Fruit fly (Drosophila melanogaster): ENCODE measurements around the gene sloth1.

Gene sloth1

dm6 chrX:7011063-7011743 lies at the start of gene sloth1, which contains the start of the genes cm and sloth2:
TSS of gene sloth1 (plus strand) at chrX:7011357.
TSS of gene cm (minus strand) at chrX:7011145.
TSS of gene sloth2 (plus strand) at chrX:7011357.
- TF ChIP-seq h (optimal IDR thresholded peaks at IDR 0.05): no peak

DNA sequence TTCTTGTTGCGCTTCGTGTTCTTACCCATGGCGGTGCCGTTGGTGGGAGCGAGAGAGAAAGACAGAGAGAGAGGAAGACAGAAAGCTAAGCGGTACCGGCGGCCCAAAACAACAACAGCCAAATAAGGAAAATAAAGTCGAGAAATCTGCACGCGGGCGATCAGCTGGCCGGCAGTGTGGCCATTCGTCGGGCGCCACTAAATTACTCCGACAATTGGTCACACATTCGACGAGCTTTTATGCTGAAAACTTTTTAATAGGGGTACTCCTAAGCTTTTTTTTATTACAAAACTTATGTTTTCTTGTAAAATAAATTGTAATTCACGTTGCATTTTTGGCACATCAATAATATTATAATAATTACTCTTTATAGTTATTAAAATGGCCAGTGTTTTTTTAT lies 42.6 kb upstream of the sloth1 start, which contains the start of gene Setd3:
Gene Setd3 (minus strand): TSS at position 187 of the 400 bp plus-strand sequence.
- no peak for TF ChIP-seq h (optimal IDR thresholded peaks at IDR 0.05)
- no peak for TF ChIP-seq Sin3A (optimal IDR thresholded peaks at IDR 0.05)
- no peak for TF ChIP-seq Myc (optimal IDR thresholded peaks at IDR 0.05)
- no peak for TF ChIP-seq insv (optimal IDR thresholded peaks at IDR 0.05)
- no peak for TF ChIP-seq psq (optimal IDR thresholded peaks at IDR 0.05)
- TF ChIP-seq ttk (optimal IDR thresholded peaks at IDR 0.05): no peak

DNA sequence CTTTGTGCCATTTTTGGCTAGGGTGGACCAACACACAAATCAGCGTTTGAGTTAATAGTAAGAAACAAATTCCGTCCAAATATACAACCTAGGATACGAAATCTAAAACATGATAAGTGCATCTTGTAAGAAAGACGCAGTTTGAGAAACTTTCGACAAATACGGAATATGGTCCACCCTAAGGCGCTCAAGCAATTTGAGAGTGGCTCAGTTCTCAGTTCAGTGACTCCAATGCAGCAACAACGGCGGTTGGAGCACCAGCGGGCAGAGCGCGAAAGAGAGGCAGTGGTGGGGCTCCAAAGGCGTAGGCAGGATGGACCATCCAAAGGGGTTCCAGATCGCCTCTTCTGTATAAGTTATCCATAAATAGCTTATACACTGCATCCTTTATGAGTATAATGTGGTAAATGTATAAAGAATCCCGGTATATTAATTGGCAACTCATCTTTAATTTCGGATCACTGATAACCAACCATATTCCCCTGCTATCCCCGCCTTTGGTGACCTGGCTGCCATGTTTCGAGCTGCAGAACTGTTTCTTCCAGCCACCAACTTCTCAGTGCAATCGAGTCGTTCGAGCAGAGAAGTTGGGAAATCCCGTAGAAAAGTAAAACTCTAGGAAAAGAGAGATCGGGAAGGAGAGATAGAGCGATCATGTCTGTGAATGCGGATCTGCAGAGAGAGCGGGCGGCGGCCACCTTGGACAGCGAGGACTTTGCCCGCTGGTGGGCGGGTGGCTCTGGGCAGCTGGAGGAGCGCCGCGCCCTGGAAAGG lies 41.6 kb upstream of the sloth1 start, which contains the start of gene CG4586:
Gene CG4586 (plus strand): TSS at position 555 of the 774 bp plus-strand sequence.
- TF ChIP-seq insv (optimal IDR thresholded peaks at IDR 0.05): no peak
- no peak for TF ChIP-seq Myc (optimal IDR thresholded peaks at IDR 0.05)
- TF ChIP-seq psq (optimal IDR thresholded peaks at IDR 0.05): no peak
- TF ChIP-seq ttk (optimal IDR thresholded peaks at IDR 0.05): no peak
- no peak for TF ChIP-seq Sin3A (optimal IDR thresholded peaks at IDR 0.05)
- no peak for TF ChIP-seq h (optimal IDR thresholded peaks at IDR 0.05)

DNA sequence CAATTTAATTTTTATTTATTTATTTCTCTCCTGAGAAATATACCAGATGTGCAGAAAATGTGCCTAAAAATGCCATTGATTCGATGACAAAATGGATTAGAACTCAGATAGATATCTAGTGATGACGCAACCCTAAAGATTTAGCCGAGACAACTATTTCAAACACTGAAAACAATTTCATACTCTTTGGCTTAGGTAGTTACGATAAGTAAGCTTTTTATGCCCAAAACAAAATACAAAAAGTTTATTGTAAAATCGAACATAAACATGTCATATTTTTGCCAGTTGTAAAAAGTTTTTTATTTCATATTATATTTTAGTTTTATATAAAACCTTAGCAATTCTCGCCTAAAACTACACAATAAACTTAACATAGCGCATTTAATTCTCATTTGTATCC lies 37.8 kb upstream of the sloth1 start, which contains the start of gene CG3040:
Gene CG3040 (minus strand): TSS at position 54 of the 400 bp plus-strand sequence.
- no peak for TF ChIP-seq psq (optimal IDR thresholded peaks at IDR 0.05)
- TF ChIP-seq Myc (optimal IDR thresholded peaks at IDR 0.05): no peak
- TF ChIP-seq ttk (optimal IDR thresholded peaks at IDR 0.05): no peak
- no peak for TF ChIP-seq Sin3A (optimal IDR thresholded peaks at IDR 0.05)
- TF ChIP-seq insv (optimal IDR thresholded peaks at IDR 0.05): no peak
- no peak for TF ChIP-seq h (optimal IDR thresholded peaks at IDR 0.05)

dm6 chrX:6974221-6974620 lies 36.9 kb upstream of the sloth1 start:
- TF ChIP-seq insv (optimal IDR thresholded peaks at IDR 0.05) (no peak), Sin3A (optimal IDR thresholded peaks at IDR 0.05) (no peak), psq (optimal IDR thresholded peaks at IDR 0.05) (no peak), Myc (optimal IDR thresholded peaks at IDR 0.05) (no peak), h (optimal IDR thresholded peaks at IDR 0.05) (no peak)

- no peak for TF ChIP-seq insv (optimal IDR thresholded peaks at IDR 0.05)
- no peak for TF ChIP-seq h (optimal IDR thresholded peaks at IDR 0.05)
- no peak for TF ChIP-seq ttk (optimal IDR thresholded peaks at IDR 0.05)
- TF ChIP-seq psq (optimal IDR thresholded peaks at IDR 0.05): no peak
- no peak for TF ChIP-seq Sin3A (optimal IDR thresholded peaks at IDR 0.05)
- TF ChIP-seq Myc (optimal IDR thresholded peaks at IDR 0.05): no peak
Observed at dm6 chrX:6976364-6976763, 34.8 kb upstream of the sloth1 start.

- no peak for TF ChIP-seq ttk (optimal IDR thresholded peaks at IDR 0.05)
- TF ChIP-seq Sin3A (optimal IDR thresholded peaks at IDR 0.05): no peak
- TF ChIP-seq insv (optimal IDR thresholded peaks at IDR 0.05): no peak
Observed at dm6 chrX:6976911-6977310, 34.2 kb upstream of the sloth1 start.

DNA sequence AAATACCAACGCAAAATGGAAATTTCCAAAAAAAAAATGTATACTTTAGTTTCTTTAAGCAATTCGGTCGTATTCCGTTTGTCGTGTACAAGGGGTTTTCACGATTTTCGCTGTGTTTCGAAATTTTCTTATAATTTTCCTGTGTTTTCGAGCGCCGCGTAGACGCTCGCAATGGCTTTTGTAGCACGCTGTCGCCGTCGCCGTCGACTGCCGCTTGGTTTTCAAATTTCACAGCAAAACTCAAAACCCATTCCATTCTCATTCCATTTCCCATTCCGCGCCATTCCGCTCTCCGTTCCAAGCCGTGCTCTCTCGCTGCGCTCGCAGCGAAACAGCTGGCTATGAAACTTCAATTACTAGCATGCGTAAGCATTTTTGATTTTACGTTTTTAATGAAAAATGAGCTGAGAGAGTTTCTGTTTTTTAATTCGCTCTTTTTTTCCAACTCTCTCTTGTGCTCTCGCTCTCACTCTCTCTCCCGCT lies 29.6 kb upstream of the sloth1 start:
- no peak for TF ChIP-seq Myc (optimal IDR thresholded peaks at IDR 0.05)
- no peak for TF ChIP-seq ttk (optimal IDR thresholded peaks at IDR 0.05)
- no peak for TF ChIP-seq insv (optimal IDR thresholded peaks at IDR 0.05)
- TF ChIP-seq psq (optimal IDR thresholded peaks at IDR 0.05): no peak
- TF ChIP-seq Sin3A (optimal IDR thresholded peaks at IDR 0.05): no peak
- TF ChIP-seq h (optimal IDR thresholded peaks at IDR 0.05): no peak

DNA sequence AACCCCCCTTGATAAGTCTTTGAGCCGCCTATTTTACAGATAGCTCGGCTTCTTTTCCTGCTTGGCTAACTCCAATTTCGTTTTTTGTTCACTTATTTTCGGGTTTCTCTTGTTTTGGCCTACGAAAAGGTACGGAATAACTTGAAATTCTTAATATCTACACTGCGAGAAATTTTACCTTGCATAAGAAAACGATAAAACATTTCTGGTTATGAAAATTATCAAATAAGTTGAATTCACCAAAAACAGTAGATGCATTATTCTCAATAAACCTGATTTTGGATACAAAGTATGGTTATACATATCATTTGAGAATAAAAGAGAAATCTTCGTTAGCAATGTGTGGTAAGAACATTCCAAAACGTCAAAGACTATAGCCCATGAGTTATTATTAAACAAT lies 29.1 kb upstream of the sloth1 start:
- TF ChIP-seq Sin3A (optimal IDR thresholded peaks at IDR 0.05) (no peak), ttk (optimal IDR thresholded peaks at IDR 0.05) (no peak)

- no peak for TF ChIP-seq Myc (optimal IDR thresholded peaks at IDR 0.05)
- TF ChIP-seq Sin3A (optimal IDR thresholded peaks at IDR 0.05): no peak
- TF ChIP-seq psq (optimal IDR thresholded peaks at IDR 0.05): no peak
- TF ChIP-seq insv (optimal IDR thresholded peaks at IDR 0.05): no peak
- TF ChIP-seq h (optimal IDR thresholded peaks at IDR 0.05): no peak
- TF ChIP-seq ttk (optimal IDR thresholded peaks at IDR 0.05): no peak
Observed at dm6 chrX:6982705-6983384, 28.3 kb upstream of the sloth1 start.

dm6 chrX:6983500-6984320 lies 27.4 kb upstream of the sloth1 start:
- no peak for TF ChIP-seq h (optimal IDR thresholded peaks at IDR 0.05)
- no peak for TF ChIP-seq ttk (optimal IDR thresholded peaks at IDR 0.05)
- no peak for TF ChIP-seq insv (optimal IDR thresholded peaks at IDR 0.05)
- TF ChIP-seq Myc (optimal IDR thresholded peaks at IDR 0.05): no peak
- no peak for TF ChIP-seq Sin3A (optimal IDR thresholded peaks at IDR 0.05)
- no peak for TF ChIP-seq psq (optimal IDR thresholded peaks at IDR 0.05)
